Worm (Caenorhabditis elegans): ENCODE data around the gene F48G7.8.

F48G7.8 gene

ce11 chrV:600231-600630 is 27.3 kb downstream of the F48G7.8 start, which contains the start of gene nhr-251:
nhr-251 (plus strand) TSS chrV:600531.
- TF ChIP-seq ama-1 (optimal IDR thresholded peaks at IDR 0.05) = no peak
- no peak for TF ChIP-seq F13H6.1 (tag; optimal IDR thresholded peaks at IDR 0.05)
- no peak for TF ChIP-seq C34F6.9 (tag; optimal IDR thresholded peaks at IDR 0.05)
- TF ChIP-seq mdl-1 (tag; optimal IDR thresholded peaks at IDR 0.05) = no peak
- TF ChIP-seq ZK546.5 (tag; optimal IDR thresholded peaks at IDR 0.05) = no peak
- no peak for TF ChIP-seq ztf-11 (tag; optimal IDR thresholded peaks at IDR 0.05)
- no peak for TF ChIP-seq Y55F3AM.14 (GFP tag; optimal IDR thresholded peaks at IDR 0.05)
- no peak for TF ChIP-seq nhr-77 (tag; optimal IDR thresholded peaks at IDR 0.05)
- TF ChIP-seq snpc-4 (tag; optimal IDR thresholded peaks at IDR 0.05) = no peak
- no peak for TF ChIP-seq unc-55 (GFP tag; optimal IDR thresholded peaks at IDR 0.05)
- TF ChIP-seq nhr-23 (tag; optimal IDR thresholded peaks at IDR 0.05) = no peak
- TF ChIP-seq lin-13 (GFP tag; optimal IDR thresholded peaks at IDR 0.05) = no peak
- no peak for TF ChIP-seq sma-9 (GFP tag; optimal IDR thresholded peaks at IDR 0.05)
- TF ChIP-seq sma-9 (tag; optimal IDR thresholded peaks at IDR 0.05) = no peak

DNA sequence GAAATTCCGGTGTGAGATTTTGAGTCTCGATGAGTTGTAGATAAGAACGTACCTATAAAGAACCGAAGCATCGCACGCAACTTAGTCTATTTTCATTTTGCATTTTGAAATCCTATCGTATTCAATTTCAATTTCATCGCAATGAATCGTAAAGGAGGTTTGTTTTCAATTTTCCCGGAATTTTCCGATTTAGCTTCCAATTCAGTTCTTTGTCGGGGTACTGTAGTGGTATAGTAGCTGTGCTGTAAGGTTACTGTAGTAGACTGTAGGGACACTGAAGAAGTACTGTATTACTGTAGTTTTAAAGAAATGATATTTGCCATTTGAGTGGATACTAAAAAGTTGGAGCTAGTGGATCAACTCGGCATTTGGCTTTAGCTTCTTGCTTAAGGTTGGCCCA is 27.7 kb downstream of the F48G7.8 start:
- TF ChIP-seq ceh-16 (tag; optimal IDR thresholded peaks at IDR 0.05) = peak; percentile 2
- TF ChIP-seq sma-9 (GFP tag; optimal IDR thresholded peaks at IDR 0.05) = peak; percentile 47
- TF ChIP-seq sma-9 (tag; optimal IDR thresholded peaks at IDR 0.05) = no peak
- TF ChIP-seq unc-62 (GFP tag; optimal IDR thresholded peaks at IDR 0.05) = no peak

DNA sequence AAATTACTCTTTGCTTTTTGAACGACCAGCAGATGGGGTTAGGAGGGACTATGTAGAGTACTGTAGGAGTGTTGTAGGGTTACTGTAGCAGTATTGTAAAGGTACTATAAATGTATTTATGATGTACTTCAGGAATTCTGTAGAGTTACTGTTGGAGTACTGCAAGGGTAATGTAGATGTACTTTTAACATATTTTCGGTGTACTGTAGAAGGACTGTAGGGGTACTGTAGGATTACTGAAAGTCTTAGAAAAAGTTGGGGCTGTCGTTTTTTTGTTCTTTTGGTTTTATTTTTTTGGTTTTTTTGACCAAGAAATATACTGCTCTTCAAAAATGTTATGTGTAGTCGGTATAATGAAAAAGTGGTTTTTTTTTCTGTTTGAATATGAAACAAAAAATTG is 28.9 kb downstream of the F48G7.8 start:
- no peak for TF ChIP-seq nhr-12 (tag; optimal IDR thresholded peaks at IDR 0.05)
- TF ChIP-seq dmd-4 (tag; optimal IDR thresholded peaks at IDR 0.05) = no peak
- TF ChIP-seq ZK546.5 (tag; optimal IDR thresholded peaks at IDR 0.05) = no peak
- TF ChIP-seq aly-2 (tag; optimal IDR thresholded peaks at IDR 0.05) = no peak
- TF ChIP-seq snpc-4 (tag; optimal IDR thresholded peaks at IDR 0.05) = no peak
- no peak for TF ChIP-seq sem-4 (tag; optimal IDR thresholded peaks at IDR 0.05)
- TF ChIP-seq sma-3 (GFP tag; optimal IDR thresholded peaks at IDR 0.05) = no peak
- no peak for TF ChIP-seq ama-1 (optimal IDR thresholded peaks at IDR 0.05)
- no peak for TF ChIP-seq lin-13 (GFP tag; optimal IDR thresholded peaks at IDR 0.05)
- no peak for TF ChIP-seq unc-62 (GFP tag; optimal IDR thresholded peaks at IDR 0.05)

- TF ChIP-seq nhr-77 (tag; optimal IDR thresholded peaks at IDR 0.05) = no peak
- peak; percentile 61 for TF ChIP-seq ceh-16 (tag; optimal IDR thresholded peaks at IDR 0.05)
- no peak for TF ChIP-seq nhr-23 (tag; optimal IDR thresholded peaks at IDR 0.05)
- TF ChIP-seq sma-9 (GFP tag; optimal IDR thresholded peaks at IDR 0.05) = peak; percentile 66
- TF ChIP-seq sma-9 (tag; optimal IDR thresholded peaks at IDR 0.05) = no peak
- no peak for TF ChIP-seq ztf-11 (tag; optimal IDR thresholded peaks at IDR 0.05)
- TF ChIP-seq unc-55 (GFP tag; optimal IDR thresholded peaks at IDR 0.05) = no peak
- TF ChIP-seq F13H6.1 (tag; optimal IDR thresholded peaks at IDR 0.05) = no peak
- TF ChIP-seq zag-1 (tag; optimal IDR thresholded peaks at IDR 0.05) = no peak
- no peak for TF ChIP-seq fos-1 (tag; optimal IDR thresholded peaks at IDR 0.05)
- peak; percentile 72 for TF ChIP-seq elt-1 (tag; optimal IDR thresholded peaks at IDR 0.05)
- TF ChIP-seq ceh-82 (tag; optimal IDR thresholded peaks at IDR 0.05) = no peak
- no peak for TF ChIP-seq dmd-4 (tag; optimal IDR thresholded peaks at IDR 0.05)
- TF ChIP-seq nhr-25 (tag; optimal IDR thresholded peaks at IDR 0.05) = peak; percentile 24
- TF ChIP-seq nhr-6 (tag; optimal IDR thresholded peaks at IDR 0.05) = no peak
- no peak for TF ChIP-seq mab-5 (tag; optimal IDR thresholded peaks at IDR 0.05)
- no peak for TF ChIP-seq nhr-129 (tag; optimal IDR thresholded peaks at IDR 0.05)
These were observed 29.7 kb downstream of the F48G7.8 start for ce11 chrV:597823-598222.

- no peak for TF ChIP-seq nhr-25 (tag; optimal IDR thresholded peaks at IDR 0.05)
- no peak for TF ChIP-seq lin-39 (tag; optimal IDR thresholded peaks at IDR 0.05)
- TF ChIP-seq C34F6.9 (tag; optimal IDR thresholded peaks at IDR 0.05) = no peak
- peak; percentile 29 for TF ChIP-seq elt-1 (tag; optimal IDR thresholded peaks at IDR 0.05)
- TF ChIP-seq ceh-16 (tag; optimal IDR thresholded peaks at IDR 0.05) = peak; percentile 83
- no peak for TF ChIP-seq ceh-82 (tag; optimal IDR thresholded peaks at IDR 0.05)
- no peak for TF ChIP-seq ama-1 (optimal IDR thresholded peaks at IDR 0.05)
- peak; percentile 76 for TF ChIP-seq sma-9 (GFP tag; optimal IDR thresholded peaks at IDR 0.05)
- TF ChIP-seq sma-9 (tag; optimal IDR thresholded peaks at IDR 0.05) = no peak
These were observed 30.6 kb downstream of the F48G7.8 start for ce11 chrV:596923-597322.

DNA sequence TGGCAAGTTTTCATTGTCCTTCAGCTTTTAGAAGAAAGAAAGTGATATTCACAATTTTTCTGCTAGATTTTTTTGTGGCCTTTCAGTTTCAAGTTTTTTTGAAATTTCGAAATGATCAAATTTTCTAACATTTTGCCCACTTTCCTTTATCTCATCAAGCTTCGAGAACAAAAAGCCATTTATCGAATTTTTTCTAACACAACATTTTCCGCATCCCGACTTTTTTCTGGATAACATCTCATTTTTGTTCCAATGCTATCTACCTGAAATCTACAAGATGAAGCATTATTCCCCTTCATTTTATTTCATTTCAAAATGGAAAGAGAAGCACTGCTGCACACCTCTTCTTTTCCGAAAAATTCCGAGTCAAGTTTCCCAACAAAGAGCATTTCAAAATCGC is 34.5 kb downstream of the F48G7.8 start, which contains the start of gene ZK488.5:
TSS of gene ZK488.5 (plus strand) at position 301 of the 400 bp plus-strand sequence.
- TF ChIP-seq sma-9 (GFP tag; optimal IDR thresholded peaks at IDR 0.05) (no peak), sma-9 (tag; optimal IDR thresholded peaks at IDR 0.05) (no peak), skn-1 (tag; optimal IDR thresholded peaks at IDR 0.05) (no peak), unc-39 (tag; optimal IDR thresholded peaks at IDR 0.05) (no peak), nhr-21 (tag; optimal IDR thresholded peaks at IDR 0.05) (no peak), gmeb-1 (tag; optimal IDR thresholded peaks at IDR 0.05) (no peak), nhr-12 (tag; optimal IDR thresholded peaks at IDR 0.05) (no peak), ama-1 (optimal IDR thresholded peaks at IDR 0.05) (no peak), nhr-6 (tag; optimal IDR thresholded peaks at IDR 0.05) (no peak), ztf-1 (GFP tag; conservative IDR thresholded peaks at IDR 0.05) (no peak), unc-62 (GFP tag; optimal IDR thresholded peaks at IDR 0.05) (no peak), ceh-16 (tag; optimal IDR thresholded peaks at IDR 0.05) (no peak), Y55F3AM.14 (GFP tag; optimal IDR thresholded peaks at IDR 0.05) (no peak), lsy-2 (tag; optimal IDR thresholded peaks at IDR 0.05) (no peak)

Measured in whole organism, L2 larva.